Worm (Caenorhabditis elegans): ENCODE measurements around the gene nspg-5.

ce11 chrX:2971542-2971988, 10.2 kb upstream of the nspg-5 start:
- no peak for TF ChIP-seq tra-4 (tag; optimal IDR thresholded peaks at IDR 0.05)
- no peak for TF ChIP-seq tbx-37 (GFP tag; conservative IDR thresholded peaks at IDR 0.05)
- TF ChIP-seq ama-1 (optimal IDR thresholded peaks at IDR 0.05) = no peak
